Worm (Caenorhabditis elegans): ENCODE results near the gene gon-4.

The gon-4 gene

ce11 chrIV:10222122-10222589 is 24.5 kb downstream of the gon-4 start, which contains the start of gene C24F3.2 (continued):
- no peak for TF ChIP-seq sdz-38 (tag; optimal IDR thresholded peaks at IDR 0.05)
- TF ChIP-seq chd-7 (tag; optimal IDR thresholded peaks at IDR 0.05) = no peak
- no peak for TF ChIP-seq ztf-3 (GFP tag; optimal IDR thresholded peaks at IDR 0.05)
- no peak for TF ChIP-seq hmg-20 (GFP tag; IDR thresholded peaks at IDR 0.05)
- TF ChIP-seq ama-1 (optimal IDR thresholded peaks at IDR 0.05) = no peak
- TF ChIP-seq ama-1 (GFP tag; optimal IDR thresholded peaks at IDR 0.05) = no peak
- TF ChIP-seq pbrm-1 (GFP tag; IDR thresholded peaks at IDR 0.05) = 0 out of 2 replicates have a peak, but pooled peaks have one; percentile 32
- no peak for TF ChIP-seq B0019.2 (GFP tag; conservative IDR thresholded peaks at IDR 0.05)
- TF ChIP-seq akir-1 (GFP tag; optimal IDR thresholded peaks at IDR 0.05) = no peak
- TF ChIP-seq hmg-1.2 (GFP tag; IDR thresholded peaks at IDR 0.05) = peak; percentile 80; the same call in 1 of the 2 replicates
- TF ChIP-seq ztf-26 (tag; optimal IDR thresholded peaks at IDR 0.05) = no peak
- no peak for TF ChIP-seq zim-3 (tag; optimal IDR thresholded peaks at IDR 0.05)
- no peak for TF ChIP-seq fkh-3 (tag; optimal IDR thresholded peaks at IDR 0.05)
- no peak for TF ChIP-seq Y53G8AR.9 (GFP tag; conservative IDR thresholded peaks at IDR 0.05)
- TF ChIP-seq unc-130 (GFP tag; optimal IDR thresholded peaks at IDR 0.05) = no peak
- no peak for TF ChIP-seq mel-28 (tag; optimal IDR thresholded peaks at IDR 0.05; ENCODE audit: borderline replicate concordance)
- no peak for TF ChIP-seq aptf-2 (GFP tag; conservative IDR thresholded peaks at IDR 0.05)
- no peak for TF ChIP-seq ceh-79 (tag; optimal IDR thresholded peaks at IDR 0.05)
- no peak for TF ChIP-seq mcd-1 (GFP tag; IDR thresholded peaks at IDR 0.05)
- TF ChIP-seq gei-17 (GFP tag; optimal IDR thresholded peaks at IDR 0.05) = no peak
- TF ChIP-seq lin-26 (GFP tag; IDR thresholded peaks at IDR 0.05) = no peak
- no peak; the same call in 1 of the 2 replicates for TF ChIP-seq let-526 (GFP tag; IDR thresholded peaks at IDR 0.05)
- TF ChIP-seq mes-4 (tag; optimal IDR thresholded peaks at IDR 0.05) = no peak
- TF ChIP-seq F49E8.2 (tag; optimal IDR thresholded peaks at IDR 0.05; ENCODE audit: insufficient read depth) = no peak
- no peak for TF ChIP-seq ztf-22 (GFP tag; optimal IDR thresholded peaks at IDR 0.05)
- TF ChIP-seq F10E7.11 (tag; optimal IDR thresholded peaks at IDR 0.05) = no peak
- TF ChIP-seq lin-35 (GFP tag; optimal IDR thresholded peaks at IDR 0.05) = peak in 1 of 3 experiments; percentile 46
- no peak for TF ChIP-seq pha-4 (tag; optimal IDR thresholded peaks at IDR 0.05)
- TF ChIP-seq B0035.1 (tag; optimal IDR thresholded peaks at IDR 0.05) = no peak
- no peak for TF ChIP-seq snpc-3.4 (tag; optimal IDR thresholded peaks at IDR 0.05)
- no peak for TF ChIP-seq Y79H2A.3 (GFP tag; conservative IDR thresholded peaks at IDR 0.05)
- TF ChIP-seq egrh-3 (GFP tag; IDR thresholded peaks at IDR 0.05) = no peak
- TF ChIP-seq ZK185.1 (tag; optimal IDR thresholded peaks at IDR 0.05; ENCODE audit: poor library complexity, severe bottlenecking) = no peak
- no peak for TF ChIP-seq ekl-4 (GFP tag; IDR thresholded peaks at IDR 0.05)
- no peak for TF ChIP-seq F37B4.10 (GFP tag; IDR thresholded peaks at IDR 0.05)
- TF ChIP-seq T26A5.8 (tag; optimal IDR thresholded peaks at IDR 0.05) = no peak
- TF ChIP-seq ccch-3 (GFP tag; optimal IDR thresholded peaks at IDR 0.05) = no peak
- no peak for TF ChIP-seq cebp-1 (GFP tag; IDR thresholded peaks at IDR 0.05)
- no peak for TF ChIP-seq cebp-1 (tag; optimal IDR thresholded peaks at IDR 0.05)
- no peak for TF ChIP-seq aptf-3 (GFP tag; IDR thresholded peaks at IDR 0.05)
- TF ChIP-seq snpc-1.3 (tag; optimal IDR thresholded peaks at IDR 0.05; ENCODE audit: insufficient read depth) = no peak
- peak; percentile 30 for TF ChIP-seq ztf-18 (tag; optimal IDR thresholded peaks at IDR 0.05)
- TF ChIP-seq somi-1 (GFP tag; optimal IDR thresholded peaks at IDR 0.05) = peak; percentile 21
- TF ChIP-seq T07F8.4 (tag; optimal IDR thresholded peaks at IDR 0.05) = no peak
- TF ChIP-seq ceh-27 (GFP tag; optimal IDR thresholded peaks at IDR 0.05) = no peak
- TF ChIP-seq efl-1 (GFP tag; optimal IDR thresholded peaks at IDR 0.05) = peak; percentile 28
- no peak for TF ChIP-seq unc-62 (GFP tag; optimal IDR thresholded peaks at IDR 0.05)
- no peak for TF ChIP-seq nhr-27 (tag; optimal IDR thresholded peaks at IDR 0.05)
- no peak for TF ChIP-seq F55B11.4 (tag; optimal IDR thresholded peaks at IDR 0.05; ENCODE audit: borderline replicate concordance, insufficient read depth)

Measured in whole organism, young adult.